Worm (Caenorhabditis elegans) whole organism, L4 larva: ENCODE results near the gene acr-8.

ENCODE experiments used
- D1046.2 ChIP-seq: fragments of 200-800 bp; sonication (Bioruptor generic); IDR thresholded peaks from 2 replicates; pipeline ENCODE4 v1.3.6; 2022; ENCODE audit warnings: missing genetic modification characterization, missing compliant biosample characterization
- F37D6.2 ChIP-seq: sonication (generic microtip); optimal IDR thresholded peaks from 2 replicates; lab custom pipeline; 2016; ENCODE audit warnings: mild to moderate bottlenecking, missing genetic modification characterization, missing compliant biosample characterization
- F44E2.7 ChIP-seq: fragments of 200-800 bp; sonication (Bioruptor generic); IDR thresholded peaks from 2 replicates; pipeline ENCODE4 v2.1.2; 2022; ENCODE audit warnings: missing genetic modification characterization, missing compliant biosample characterization
- F49E8.2 ChIP-seq: sonication (generic microtip); optimal IDR thresholded peaks from 2 replicates; lab custom pipeline; 2016; ENCODE audit warnings: missing compliant biosample characterization, mild to moderate bottlenecking, missing genetic modification characterization, borderline replicate concordance
- Y48G9A.11 ChIP-seq: fragments of 200-800 bp; sonication (Bioruptor generic); IDR thresholded peaks from 2 replicates; pipeline ENCODE4 v1.3.6; 2022; ENCODE audit warnings: missing genetic modification reagents, missing genetic modification characterization, missing compliant biosample characterization
- Y5F2A.4 ChIP-seq: fragments of 200-800 bp; sonication (Bioruptor generic); optimal IDR thresholded peaks from 2 replicates; lab custom pipeline; 2018; ENCODE audit warnings: mild to moderate bottlenecking, missing genetic modification characterization, missing compliant biosample characterization
- Y75B8A.6 ChIP-seq: fragments of 200-800 bp; sonication (Bioruptor generic); IDR thresholded peaks from 2 replicates; pipeline ENCODE4 v1.3.6; 2022; ENCODE audit warnings: missing genetic modification reagents, missing genetic modification characterization, missing compliant biosample characterization
- ZK546.5 ChIP-seq, 2 experiments: sonication (generic microtip); optimal IDR thresholded peaks; 2 replicates each; lab custom pipeline; 2017; ENCODE audit warnings: missing biosample characterization in 2 of 2, missing genetic modification characterization in 2 of 2
- aha-1 ChIP-seq: fragments of 150-350 bp; peaks from one replicate; lab custom pipeline; 2014; ENCODE audit warnings: missing biosample characterization, missing genetic modification characterization
- ceh-32 ChIP-seq: sonication (generic microtip); optimal IDR thresholded peaks from 2 replicates; lab custom pipeline; 2016; ENCODE audit warnings: mild to moderate bottlenecking, missing genetic modification characterization, missing compliant biosample characterization; ENCODE audit not compliant: poor library complexity
- ceh-44 ChIP-seq: fragments of 200-800 bp; sonication (Bioruptor generic); IDR thresholded peaks from 2 replicates; pipeline ENCODE4 v1.3.6; 2022; ENCODE audit warnings: missing genetic modification reagents, missing genetic modification characterization, missing compliant biosample characterization
- ceh-62 ChIP-seq: sonication (generic microtip); optimal IDR thresholded peaks from 2 replicates; lab custom pipeline; 2017; ENCODE audit warnings: missing biosample characterization, missing genetic modification characterization
- ceh-82 ChIP-seq: sonication (generic microtip); optimal IDR thresholded peaks from 2 replicates; lab custom pipeline; 2017; ENCODE audit warnings: missing biosample characterization, missing genetic modification characterization
- ctbp-1 ChIP-seq: fragments of 200-800 bp; sonication (Bioruptor generic); IDR thresholded peaks from 2 replicates; pipeline ENCODE4 v1.3.6; 2022; ENCODE audit warnings: missing genetic modification reagents, missing genetic modification characterization, missing compliant biosample characterization
- daf-16 ChIP-seq, 3 experiments: sonication (generic microtip); optimal IDR thresholded peaks; 2 replicates each; lab custom pipeline; 2016 to 2017; ENCODE audit warnings: missing genetic modification characterization in 3 of 3, missing genetic modification reagents in 3 of 3, mild to moderate bottlenecking in 2 of 3, missing compliant biosample characterization in 2 of 3, missing biosample characterization in 1 of 3, moderate library complexity in 1 of 3
- daf-19 ChIP-seq: fragments of 200-800 bp; sonication (Bioruptor generic); conservative IDR thresholded peaks from 2 replicates; pipeline ENCODE4 v1.3.6; 2022; ENCODE audit warnings: missing genetic modification characterization, missing compliant biosample characterization
- daf-8 ChIP-seq: fragments of 200-800 bp; sonication (Bioruptor generic); IDR thresholded peaks from 2 replicates; pipeline ENCODE4 v1.3.6; 2022; ENCODE audit warnings: missing genetic modification characterization, missing compliant biosample characterization
- dmd-8 ChIP-seq: fragments of 200-800 bp; sonication (Bioruptor generic); IDR thresholded peaks from 2 replicates; pipeline ENCODE4 v1.3.6; 2022; ENCODE audit warnings: missing genetic modification characterization, missing compliant biosample characterization
- dmd-9 ChIP-seq: fragments of 200-800 bp; sonication (Bioruptor generic); IDR thresholded peaks from 2 replicates; pipeline ENCODE4 v1.3.6; 2022; ENCODE audit warnings: missing genetic modification reagents, missing genetic modification characterization, missing compliant biosample characterization
- dpl-1 ChIP-seq: fragments of 150-350 bp; optimal IDR thresholded peaks from 2 replicates; lab custom pipeline; 2014; ENCODE audit warnings: missing biosample characterization, missing genetic modification reagents, missing genetic modification characterization
- dve-1 ChIP-seq: sonication (generic microtip); optimal IDR thresholded peaks from 2 replicates; lab custom pipeline; 2017; ENCODE audit warnings: antibody characterized with exemption, mild to moderate bottlenecking, missing genetic modification characterization, missing compliant biosample characterization; ENCODE audit not compliant: insufficient read depth
- egl-27 ChIP-seq: sonication (generic microtip); optimal IDR thresholded peaks from 3 replicates; lab custom pipeline; 2017; ENCODE audit warnings: missing biosample characterization, missing genetic modification reagents, missing genetic modification characterization
- egl-43 ChIP-seq: fragments of 200-800 bp; sonication (Bioruptor generic); IDR thresholded peaks from 2 replicates; pipeline ENCODE4 v1.3.6; 2022; ENCODE audit warnings: missing genetic modification reagents, missing genetic modification characterization, missing compliant biosample characterization
- gei-8 ChIP-seq: fragments of 200-800 bp; sonication (Bioruptor generic); optimal IDR thresholded peaks from 2 replicates; lab custom pipeline; 2018; ENCODE audit warnings: mild to moderate bottlenecking, missing genetic modification characterization, missing compliant biosample characterization
- jun-1 ChIP-seq: fragments of 150-350 bp; optimal IDR thresholded peaks from 2 replicates; lab custom pipeline; 2014; ENCODE audit warnings: missing biosample characterization, missing genetic modification reagents, missing genetic modification characterization
- lim-7 ChIP-seq: fragments of 200-800 bp; sonication (Bioruptor generic); IDR thresholded peaks from 2 replicates; pipeline ENCODE4 v1.3.6; 2022; ENCODE audit warnings: missing genetic modification characterization, missing compliant biosample characterization
- lin-1 ChIP-seq: fragments of 200-800 bp; sonication (Bioruptor generic); IDR thresholded peaks from 2 replicates; pipeline ENCODE4 v1.3.6; 2022; ENCODE audit warnings: missing genetic modification reagents, missing genetic modification characterization, missing compliant biosample characterization
- lin-13 ChIP-seq: fragments of 150-350 bp; optimal IDR thresholded peaks from 2 replicates; lab custom pipeline; 2014; ENCODE audit warnings: missing biosample characterization, missing genetic modification reagents, missing genetic modification characterization
- lin-38 ChIP-seq: fragments of 200-800 bp; sonication (Bioruptor generic); IDR thresholded peaks from 2 replicates; pipeline ENCODE4 v1.3.6; 2022; ENCODE audit warnings: missing genetic modification reagents, missing genetic modification characterization, missing compliant biosample characterization
- lin-39 ChIP-seq: fragments of 150-350 bp; optimal IDR thresholded peaks from 2 replicates; lab custom pipeline; 2014; ENCODE audit warnings: missing biosample characterization, missing genetic modification reagents, missing genetic modification characterization
- lir-3 ChIP-seq: sonication (generic microtip); optimal IDR thresholded peaks from 2 replicates; lab custom pipeline; 2016; ENCODE audit warnings: mild to moderate bottlenecking, missing genetic modification characterization, missing compliant biosample characterization
- madf-5 ChIP-seq, 2 experiments: fragments of 200-800 bp; sonication (Bioruptor generic); IDR thresholded peaks; 2 replicates each; pipeline ENCODE4 v1.3.6; 2022; ENCODE audit warnings: missing compliant biosample characterization in 2 of 2, missing genetic modification characterization in 2 of 2
- mdl-1 ChIP-seq, 2 experiments: fragments of 150-350 bp in 1 of 2; sonication (generic microtip) in 1 of 2; optimal IDR thresholded peaks; 2 replicates each; lab custom pipeline; 2014 to 2017; ENCODE audit warnings: missing biosample characterization in 2 of 2, missing genetic modification characterization in 2 of 2
- mdt-29 ChIP-seq: fragments of 200-800 bp; sonication (Bioruptor generic); IDR thresholded peaks from 2 replicates; pipeline ENCODE4 v1.3.6; 2022; ENCODE audit warnings: missing genetic modification reagents, missing genetic modification characterization, missing compliant biosample characterization
- mep-1 ChIP-seq: fragments of 150-350 bp; sonication (generic microtip); optimal IDR thresholded peaks from 3 replicates; lab custom pipeline; 2014; ENCODE audit warnings: missing biosample characterization, missing genetic modification characterization
- mes-2 ChIP-seq: sonication (generic microtip); optimal IDR thresholded peaks from 2 replicates; lab custom pipeline; 2016; ENCODE audit warnings: missing genotype, mild to moderate bottlenecking, missing genetic modification characterization, missing compliant biosample characterization; ENCODE audit not compliant: poor library complexity, severe bottlenecking
- mxl-3 ChIP-seq: fragments of 200-800 bp; sonication (Bioruptor generic); optimal IDR thresholded peaks from 2 replicates; lab custom pipeline; 2018; ENCODE audit warnings: mild to moderate bottlenecking, missing genetic modification characterization, missing compliant biosample characterization
- nhr-102 ChIP-seq: sonication (generic microtip); optimal IDR thresholded peaks from 2 replicates; lab custom pipeline; 2016; ENCODE audit warnings: mild to moderate bottlenecking, missing genetic modification characterization, moderate library complexity, missing compliant biosample characterization
- nhr-11 ChIP-seq: fragments of 150-350 bp; optimal IDR thresholded peaks from 2 replicates; lab custom pipeline; 2014; ENCODE audit warnings: missing biosample characterization, missing genetic modification characterization
- nhr-111 ChIP-seq: fragments of 200-800 bp; sonication (Bioruptor generic); optimal IDR thresholded peaks from 2 replicates; lab custom pipeline; 2018; ENCODE audit warnings: mild to moderate bottlenecking, missing genetic modification characterization, missing compliant biosample characterization
- nhr-25 ChIP-seq: sonication (generic microtip); optimal IDR thresholded peaks from 2 replicates; lab custom pipeline; 2017; ENCODE audit warnings: missing genetic modification characterization, mild to moderate bottlenecking, missing compliant biosample characterization, antibody characterized with exemption, moderate library complexity, borderline replicate concordance; ENCODE audit not compliant: insufficient read depth
- nhr-48 ChIP-seq: sonication (generic microtip); optimal IDR thresholded peaks from 2 replicates; lab custom pipeline; 2016; ENCODE audit warnings: mild to moderate bottlenecking, missing genetic modification characterization, missing compliant biosample characterization
- nhr-77 ChIP-seq: fragments of 150-350 bp; optimal IDR thresholded peaks from 2 replicates; lab custom pipeline; 2014; ENCODE audit warnings: missing biosample characterization, missing genetic modification characterization
- php-3 ChIP-seq: fragments of 200-800 bp; sonication (Bioruptor generic); IDR thresholded peaks from 2 replicates; pipeline ENCODE4 v1.3.6; 2022; ENCODE audit warnings: missing genetic modification reagents, missing genetic modification characterization, missing compliant biosample characterization
- pqm-1 ChIP-seq: sonication (generic microtip); optimal IDR thresholded peaks from 2 replicates; lab custom pipeline; 2017; ENCODE audit warnings: missing biosample characterization, missing genetic modification characterization
- rbr-2 ChIP-seq: sonication (generic microtip); optimal IDR thresholded peaks from 2 replicates; lab custom pipeline; 2016; ENCODE audit warnings: missing genotype, missing genetic modification characterization, missing compliant biosample characterization
- saeg-2 ChIP-seq: fragments of 200-800 bp; sonication (Bioruptor generic); IDR thresholded peaks from 2 replicates; pipeline ENCODE4 v1.3.6; 2022; ENCODE audit warnings: missing genetic modification reagents, missing genetic modification characterization, missing compliant biosample characterization
- sdz-12 ChIP-seq: fragments of 200-800 bp; sonication (Bioruptor generic); optimal IDR thresholded peaks from 2 replicates; lab custom pipeline; 2018; ENCODE audit warnings: mild to moderate bottlenecking, missing genetic modification characterization, missing compliant biosample characterization
- set-16 ChIP-seq: fragments of 200-800 bp; sonication (Bioruptor generic); IDR thresholded peaks from 2 replicates; pipeline ENCODE4 v1.3.6; 2022; ENCODE audit warnings: missing genetic modification reagents, missing genetic modification characterization, missing compliant biosample characterization
- zag-1 ChIP-seq: fragments of 150-350 bp; optimal IDR thresholded peaks from 2 replicates; lab custom pipeline; 2014; ENCODE audit warnings: missing biosample characterization, missing genetic modification characterization
- zip-11 ChIP-seq: fragments of 200-800 bp; sonication (Bioruptor generic); IDR thresholded peaks from 2 replicates; pipeline ENCODE4 v1.3.6; 2022; ENCODE audit warnings: missing genetic modification characterization, missing compliant biosample characterization

The acr-8 gene

ce11 chrX:10419743-10420142, 7.2 kb downstream of the acr-8 start, which contains the start of gene cdk-11.2 (continued):
- TF ChIP-seq ceh-44 (GFP tag; lab: Robert Waterston, UW) (no peak), daf-16 (GFP tag; optimal IDR thresholded peaks at IDR 0.05; lab: Kevin White, UChicago) (no peak), daf-16 (tag; optimal IDR thresholded peaks at IDR 0.05; lab: Kevin White, UChicago) (peak; percentile 70), nhr-77 (tag; lab: Kevin White, UChicago) (peak; percentile 51), lim-7 (GFP tag; lab: Robert Waterston, UW) (no peak), sdz-12 (GFP tag; lab: Kevin White, UChicago) (no peak), F49E8.2 (no peak), mdl-1 (tag; optimal IDR thresholded peaks at IDR 0.05; lab: Kevin White, UChicago) (peak in 1 of 2 experiments; percentile 64), saeg-2 (GFP tag; lab: Robert Waterston, UW) (no peak), egl-43 (GFP tag; lab: Robert Waterston, UW) (no peak), egl-27 (tag; lab: Kevin White, UChicago) (no peak), nhr-111 (GFP tag; lab: Kevin White, UChicago) (no peak), Y48G9A.11 (GFP tag; lab: Robert Waterston, UW) (no peak), dmd-9 (GFP tag; lab: Robert Waterston, UW) (no peak), lin-38 (GFP tag; lab: Robert Waterston, UW) (no peak), nhr-102 (tag; lab: Kevin White, UChicago) (no peak), Y5F2A.4 (GFP tag; lab: Kevin White, UChicago) (no peak), mdt-29 (no peak), pqm-1 (tag; lab: Kevin White, UChicago) (peak; percentile 24), mxl-3 (GFP tag; lab: Kevin White, UChicago) (peak; percentile 54), Y75B8A.6 (GFP tag; lab: Robert Waterston, UW) (no peak), ZK546.5 (tag; optimal IDR thresholded peaks at IDR 0.05; lab: Kevin White, UChicago) (no peak), set-16 (no peak), ceh-62 (tag; lab: Kevin White, UChicago) (no peak), nhr-11 (tag; lab: Kevin White, UChicago) (peak; percentile 37), daf-8 (GFP tag; lab: Robert Waterston, UW) (no peak), jun-1 (tag; lab: Kevin White, UChicago) (no peak), D1046.2 (GFP tag; lab: Robert Waterston, UW) (no peak), lin-13 (GFP tag; lab: Kevin White, UChicago) (peak; percentile 32), F37D6.2 (tag; lab: Kevin White, UChicago) (no peak), dpl-1 (GFP tag; lab: Kevin White, UChicago) (peak; percentile 62), dmd-8 (no peak), F44E2.7 (GFP tag; lab: Robert Waterston, UW) (no peak), aha-1 (tag; lab: Kevin White, UChicago) (no peak), php-3 (GFP tag; lab: Robert Waterston, UW) (no peak), rbr-2 (tag; lab: Kevin White, UChicago) (peak; percentile 60), lin-39 (no peak), lir-3 (no peak), ceh-82 (tag; lab: Kevin White, UChicago) (no peak), nhr-48 (tag; lab: Kevin White, UChicago) (no peak), madf-5 (GFP tag; IDR thresholded peaks at IDR 0.05; lab: Robert Waterston, UW) (no peak), mep-1 (tag; lab: Kevin White, UChicago) (no peak), nhr-25 (tag; lab: Kevin White, UChicago) (no peak), ceh-32 (tag; lab: Kevin White, UChicago) (no peak), gei-8 (GFP tag; lab: Kevin White, UChicago) (no peak), zip-11 (GFP tag; lab: Robert Waterston, UW) (no peak), mes-2 (tag; lab: Kevin White, UChicago) (peak; percentile 84), ctbp-1 (no peak), dve-1 (tag; lab: Kevin White, UChicago) (no peak), lin-1 (GFP tag; lab: Robert Waterston, UW) (no peak), zag-1 (no peak), daf-19 (GFP tag; lab: Robert Waterston, UW) (no peak)
